Fruit fly (Drosophila melanogaster): ENCODE data around the gene CG34112.

The CG34112 gene

DNA sequence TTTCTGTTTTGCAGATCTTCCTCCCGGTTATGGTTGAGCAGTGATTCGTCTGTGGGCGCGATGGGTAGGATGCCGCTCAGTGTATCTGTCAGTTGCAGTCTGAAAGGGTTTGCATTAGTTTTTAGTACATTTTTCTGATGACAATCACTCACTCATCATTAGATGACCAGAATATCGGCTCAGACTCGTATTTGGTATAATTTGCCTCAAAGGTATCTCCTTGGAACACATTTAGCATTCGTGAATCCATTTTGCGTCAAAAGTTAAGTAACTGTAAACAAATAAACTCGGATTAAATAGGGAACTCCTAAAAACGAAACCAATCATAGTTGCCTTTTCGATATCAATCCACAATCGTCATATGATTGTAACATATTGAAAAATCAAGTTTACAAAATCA lies 32.7 kb upstream of the CG34112 start, which contains the start of gene CG31525:
Gene CG31525 (plus strand): TSS at position 301 of the 400 bp plus-strand sequence.
- no peak for TF ChIP-seq CG11617 (GFP tag; optimal IDR thresholded peaks at IDR 0.05)
- no peak for TF ChIP-seq cnc (optimal IDR thresholded peaks at IDR 0.05)
- TF ChIP-seq Mnt (GFP tag; optimal IDR thresholded peaks at IDR 0.05): no peak
- no peak for TF ChIP-seq toe (GFP tag; optimal IDR thresholded peaks at IDR 0.05)
- TF ChIP-seq Hr96 (GFP tag; optimal IDR thresholded peaks at IDR 0.05): no peak
- no peak for TF ChIP-seq CG14711 (tag; optimal IDR thresholded peaks at IDR 0.05)
- TF ChIP-seq CG1620 (GFP tag; optimal IDR thresholded peaks at IDR 0.05): no peak
- no peak for TF ChIP-seq cic (GFP tag; optimal IDR thresholded peaks at IDR 0.05)
- TF ChIP-seq bab1 (GFP tag; optimal IDR thresholded peaks at IDR 0.05): no peak
- TF ChIP-seq Clk (GFP tag; optimal IDR thresholded peaks at IDR 0.05): no peak
- no peak for TF ChIP-seq CG12768 (GFP tag; optimal IDR thresholded peaks at IDR 0.05)
- TF ChIP-seq pad (GFP tag; optimal IDR thresholded peaks at IDR 0.05): no peak
- no peak for TF ChIP-seq Crg-1 (GFP tag; optimal IDR thresholded peaks at IDR 0.05)
- TF ChIP-seq CG33017 (tag; optimal IDR thresholded peaks at IDR 0.05): no peak
- no peak for TF ChIP-seq CG7045 (GFP tag; optimal IDR thresholded peaks at IDR 0.05)
- TF ChIP-seq tj (GFP tag; optimal IDR thresholded peaks at IDR 0.05): no peak
- TF ChIP-seq ovo (GFP tag; optimal IDR thresholded peaks at IDR 0.05): no peak

DNA sequence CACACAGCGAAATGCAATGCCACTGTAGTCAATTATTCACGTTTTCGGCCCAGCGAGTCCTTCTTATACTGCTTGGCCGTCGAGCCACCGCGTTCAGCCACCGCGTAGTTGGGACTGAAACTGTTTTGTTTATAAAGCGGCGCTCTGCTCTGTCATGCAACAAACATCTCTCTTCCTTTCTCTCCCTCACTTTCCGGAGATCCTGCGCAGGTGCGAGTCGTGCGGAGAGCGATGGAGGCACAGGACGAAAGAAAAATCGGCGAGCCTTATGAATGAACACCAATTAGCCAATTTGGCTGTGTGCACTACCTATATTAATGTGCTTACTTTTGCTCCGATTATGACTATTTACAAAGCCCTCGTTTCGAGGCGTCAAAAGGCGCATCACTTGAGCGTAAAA lies 25.4 kb upstream of the CG34112 start, which contains the start of gene CG32944:
Gene CG32944 (minus strand): TSS at position 97 of the 400 bp plus-strand sequence.
- TF ChIP-seq Hr96 (GFP tag; optimal IDR thresholded peaks at IDR 0.05): no peak
- no peak for TF ChIP-seq tj (GFP tag; optimal IDR thresholded peaks at IDR 0.05)
- no peak for TF ChIP-seq CG33017 (tag; optimal IDR thresholded peaks at IDR 0.05)
- TF ChIP-seq CG5204 (GFP tag; optimal IDR thresholded peaks at IDR 0.05): no peak
- TF ChIP-seq CG11617 (GFP tag; optimal IDR thresholded peaks at IDR 0.05): no peak
- TF ChIP-seq CG1620 (GFP tag; optimal IDR thresholded peaks at IDR 0.05): no peak
- TF ChIP-seq kay (GFP tag; ENCODE audit: borderline replicate concordance): no peak
- TF ChIP-seq Mnt (GFP tag; optimal IDR thresholded peaks at IDR 0.05): no peak
- no peak for TF ChIP-seq cic (GFP tag; optimal IDR thresholded peaks at IDR 0.05)
- TF ChIP-seq CG7101 (tag; optimal IDR thresholded peaks at IDR 0.05): no peak
- TF ChIP-seq Clk (GFP tag; optimal IDR thresholded peaks at IDR 0.05): no peak
- TF ChIP-seq CG7045 (GFP tag; optimal IDR thresholded peaks at IDR 0.05): no peak
- TF ChIP-seq ovo (GFP tag; optimal IDR thresholded peaks at IDR 0.05): no peak
- TF ChIP-seq pad (GFP tag; optimal IDR thresholded peaks at IDR 0.05): no peak

DNA sequence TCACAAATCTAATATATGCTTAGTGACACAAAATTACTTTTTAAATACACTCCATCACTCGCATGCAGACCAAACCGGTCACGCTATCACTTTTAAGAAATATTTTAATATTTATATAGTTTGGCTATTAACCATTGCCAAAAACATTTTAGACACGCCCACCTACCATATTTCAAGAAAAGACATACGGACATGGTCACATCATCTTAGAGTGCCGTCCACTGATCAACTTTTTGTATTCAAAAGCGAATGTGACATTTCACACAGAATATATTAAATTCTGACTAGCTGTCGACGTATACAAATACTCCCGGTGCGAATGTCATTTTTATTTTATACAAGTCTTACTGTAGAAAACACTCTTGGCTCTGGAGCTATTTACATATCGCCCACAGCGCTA lies 22.1 kb upstream of the CG34112 start, which contains the start of gene CG31528:
Gene CG31528 (plus strand): TSS at position 301 of the 400 bp plus-strand sequence.
- TF ChIP-seq Mnt (GFP tag; optimal IDR thresholded peaks at IDR 0.05) (no peak), cic (GFP tag; optimal IDR thresholded peaks at IDR 0.05) (no peak), pad (GFP tag; optimal IDR thresholded peaks at IDR 0.05) (no peak), CG33017 (tag; optimal IDR thresholded peaks at IDR 0.05) (no peak), CG7101 (tag; optimal IDR thresholded peaks at IDR 0.05) (no peak), Clk (GFP tag; optimal IDR thresholded peaks at IDR 0.05) (no peak), CG7045 (GFP tag; optimal IDR thresholded peaks at IDR 0.05) (no peak), toe (GFP tag; optimal IDR thresholded peaks at IDR 0.05) (no peak), Hr96 (GFP tag; optimal IDR thresholded peaks at IDR 0.05) (no peak)

DNA sequence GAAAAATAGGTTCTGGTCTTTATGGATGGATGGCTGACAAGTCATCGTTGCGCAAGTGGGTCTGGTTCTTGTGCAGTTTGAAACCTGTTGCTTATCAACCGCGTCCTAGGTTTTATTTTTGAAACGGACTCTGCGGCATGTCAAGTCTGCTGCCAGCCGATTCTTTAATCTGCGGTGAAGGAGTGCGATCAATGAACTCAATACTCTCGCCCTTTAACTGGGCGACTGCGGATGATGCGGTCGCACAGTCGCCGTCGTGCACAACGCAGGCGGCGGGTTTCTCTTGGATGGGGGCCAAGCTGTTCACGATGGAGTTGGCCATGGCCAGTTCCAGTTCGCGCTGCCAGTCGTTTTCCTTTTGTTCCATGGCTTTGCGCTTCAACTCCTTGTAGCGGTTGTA lies 13.3 kb upstream of the CG34112 start:
- TF ChIP-seq CG11617 (GFP tag; optimal IDR thresholded peaks at IDR 0.05) (no peak), cic (GFP tag; optimal IDR thresholded peaks at IDR 0.05) (no peak), CG5204 (GFP tag; optimal IDR thresholded peaks at IDR 0.05) (no peak), CG14711 (tag; optimal IDR thresholded peaks at IDR 0.05) (no peak), kay (GFP tag; ENCODE audit: borderline replicate concordance) (no peak), CG12768 (GFP tag; optimal IDR thresholded peaks at IDR 0.05) (no peak)

DNA sequence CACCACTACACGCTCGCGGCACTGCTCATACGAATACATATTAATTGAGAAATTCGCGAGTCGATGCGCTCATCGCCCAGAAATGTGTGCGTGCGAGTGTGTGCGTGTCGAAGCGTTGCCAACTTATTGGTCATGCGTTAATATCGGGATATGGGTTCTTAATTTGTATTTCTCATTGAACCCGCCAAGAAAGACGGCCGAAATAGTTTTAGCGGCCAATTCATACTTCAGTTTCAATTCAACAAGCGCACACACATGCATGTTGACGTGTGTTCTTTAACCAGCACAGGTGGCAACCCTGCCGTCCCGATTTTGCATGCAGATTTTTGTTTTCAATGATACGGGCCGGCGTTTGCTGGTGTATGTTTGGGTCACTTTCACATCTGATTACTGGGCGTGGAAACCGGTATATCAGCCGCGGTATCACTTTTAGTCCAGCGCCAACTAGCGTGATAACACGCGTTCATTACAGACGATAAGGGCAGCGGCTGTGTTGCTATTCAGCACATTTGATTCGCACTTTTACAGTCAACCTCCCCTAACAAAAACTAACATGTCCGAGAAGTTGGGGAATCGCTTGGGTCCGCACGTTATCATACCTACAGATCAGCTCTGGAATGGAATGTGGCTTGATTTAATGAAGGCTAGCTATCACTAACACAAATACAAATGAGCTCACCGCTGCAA lies 9.8 kb upstream of the CG34112 start:
- peak; percentile 27 for TF ChIP-seq toe (GFP tag; optimal IDR thresholded peaks at IDR 0.05)
- TF ChIP-seq tj (GFP tag; optimal IDR thresholded peaks at IDR 0.05): peak; percentile 58
- peak; percentile 42 for TF ChIP-seq CG12768 (GFP tag; optimal IDR thresholded peaks at IDR 0.05)
- TF ChIP-seq cic (GFP tag; optimal IDR thresholded peaks at IDR 0.05): peak; percentile 75
- TF ChIP-seq CG5204 (GFP tag; optimal IDR thresholded peaks at IDR 0.05): no peak
- peak; percentile 33 for TF ChIP-seq CG33017 (tag; optimal IDR thresholded peaks at IDR 0.05)
- no peak for TF ChIP-seq CG7045 (GFP tag; optimal IDR thresholded peaks at IDR 0.05)
- TF ChIP-seq kay (GFP tag; ENCODE audit: borderline replicate concordance): no peak
- no peak for TF ChIP-seq ovo (GFP tag; optimal IDR thresholded peaks at IDR 0.05)
- no peak for TF ChIP-seq pad (GFP tag; optimal IDR thresholded peaks at IDR 0.05)
- TF ChIP-seq bab1 (GFP tag; optimal IDR thresholded peaks at IDR 0.05): peak; percentile 22
- no peak for TF ChIP-seq CG1620 (GFP tag; optimal IDR thresholded peaks at IDR 0.05)
- TF ChIP-seq cnc (optimal IDR thresholded peaks at IDR 0.05): no peak
- TF ChIP-seq Clk (GFP tag; optimal IDR thresholded peaks at IDR 0.05): no peak
- peak; percentile 85 for TF ChIP-seq Mnt (GFP tag; optimal IDR thresholded peaks at IDR 0.05)
- TF ChIP-seq Crg-1 (GFP tag; optimal IDR thresholded peaks at IDR 0.05): no peak
- TF ChIP-seq CG7101 (tag; optimal IDR thresholded peaks at IDR 0.05): no peak
- no peak for TF ChIP-seq CG11617 (GFP tag; optimal IDR thresholded peaks at IDR 0.05)
- TF ChIP-seq CG14711 (tag; optimal IDR thresholded peaks at IDR 0.05): peak; percentile 91
- no peak for TF ChIP-seq Hr96 (GFP tag; optimal IDR thresholded peaks at IDR 0.05)

All from whole organism, adult.